Worm (Caenorhabditis elegans): Measurements from ENCODE around the gene mbf-1.
A peak's percentile ranks its signal among the peaks of the same experiment; 100 is the strongest.

DNA sequence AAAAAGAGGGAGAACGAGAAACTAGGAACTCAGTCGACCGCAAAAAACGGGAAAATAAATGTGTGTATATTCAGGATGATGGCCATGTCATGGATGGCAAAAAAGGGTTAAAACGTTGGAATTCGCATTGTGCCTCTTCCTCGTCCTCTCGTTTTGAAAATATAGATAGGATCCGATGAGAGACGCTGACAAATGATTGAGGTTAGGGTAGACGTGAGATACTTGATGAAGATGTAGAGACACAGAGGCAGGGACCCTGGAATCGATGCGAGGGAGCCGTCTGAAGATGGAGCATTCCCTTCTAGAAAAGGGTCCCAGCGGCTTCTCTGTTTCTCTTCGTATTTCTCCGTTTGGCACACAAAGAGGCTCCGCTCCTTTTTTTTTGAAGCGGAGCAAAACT is 14.8 kb upstream of the mbf-1 start:
- TF ChIP-seq nhr-80 (tag; optimal IDR thresholded peaks at IDR 0.05) (no peak), efl-1 (GFP tag; optimal IDR thresholded peaks at IDR 0.05) (no peak), T26A5.8 (tag; optimal IDR thresholded peaks at IDR 0.05) (no peak), ama-1 (optimal IDR thresholded peaks at IDR 0.05) (no peak), ama-1 (GFP tag; optimal IDR thresholded peaks at IDR 0.05) (no peak), mes-4 (tag; optimal IDR thresholded peaks at IDR 0.05) (no peak), nfyb-1 (GFP tag; IDR thresholded peaks at IDR 0.05) (no peak), F23B12.7 (tag; optimal IDR thresholded peaks at IDR 0.05; ENCODE audit: insufficient read depth) (no peak), lin-40 (tag; optimal IDR thresholded peaks at IDR 0.05) (peak; percentile 18)
